Worm (Caenorhabditis elegans) whole organism, L1 larva: Measurements from ENCODE around the gene unc-84.

ENCODE experiments used
- C04F5.9 ChIP-seq: sonication (generic microtip); optimal IDR thresholded peaks from 2 replicates; lab custom pipeline; 2016; ENCODE audit warnings: missing genetic modification characterization, missing compliant biosample characterization
- C16A3.4 ChIP-seq: fragments of 150-350 bp; optimal IDR thresholded peaks from 2 replicates; lab custom pipeline; 2014; ENCODE audit warnings: missing biosample characterization, missing genetic modification characterization
- C34B4.2 ChIP-seq: sonication (generic microtip); optimal IDR thresholded peaks from 2 replicates; lab custom pipeline; 2017; ENCODE audit warnings: mild to moderate bottlenecking, missing genetic modification characterization, missing compliant biosample characterization
- Y116A8C.19 ChIP-seq: sonication (generic microtip); optimal IDR thresholded peaks from 2 replicates; lab custom pipeline; 2016; ENCODE audit warnings: missing compliant biosample characterization, missing genetic modification characterization, borderline replicate concordance
- aha-1 ChIP-seq: fragments of 150-350 bp; optimal IDR thresholded peaks from 2 replicates; lab custom pipeline; 2014; ENCODE audit warnings: missing biosample characterization, missing genetic modification characterization
- alr-1 ChIP-seq: fragments of 200-800 bp; sonication (Bioruptor generic); optimal IDR thresholded peaks from 2 replicates; lab custom pipeline; 2018; ENCODE audit warnings: borderline replicate concordance, mild to moderate bottlenecking, missing genetic modification characterization, missing compliant biosample characterization
- ama-1 ChIP-seq: fragments of 150-350 bp; optimal IDR thresholded peaks from 2 replicates; lab custom pipeline; 2014
- blmp-1 ChIP-seq: fragments of 150-350 bp; optimal IDR thresholded peaks from 2 replicates; lab custom pipeline; 2014; ENCODE audit warnings: missing biosample characterization, missing genetic modification characterization
- ceh-8 ChIP-seq: fragments of 200-800 bp; sonication (Bioruptor generic); optimal IDR thresholded peaks from 2 replicates; lab custom pipeline; 2018; ENCODE audit warnings: mild to moderate bottlenecking, missing genetic modification characterization, moderate library complexity, missing compliant biosample characterization
- dpl-1 ChIP-seq, 3 experiments: fragments of 150-350 bp in 2 of 3; sonication (generic microtip) in 1 of 3; optimal IDR thresholded peaks; 2 replicates each; lab custom pipeline; 2014 to 2017; ENCODE audit warnings: missing biosample characterization in 3 of 3, missing genetic modification characterization in 3 of 3, missing genetic modification reagents in 3 of 3
- elt-2 ChIP-seq: sonication (generic microtip); optimal IDR thresholded peaks from 2 replicates; lab custom pipeline; 2016; ENCODE audit warnings: missing genetic modification characterization, mild to moderate bottlenecking, inconsistent platforms, missing compliant biosample characterization, missing genetic modification reagents
- fkh-10 ChIP-seq: sonication (generic microtip); optimal IDR thresholded peaks from 2 replicates; lab custom pipeline; 2017; ENCODE audit warnings: missing biosample characterization, missing genetic modification reagents, missing genetic modification characterization
- fos-1 ChIP-seq: fragments of 150-350 bp; optimal IDR thresholded peaks from 2 replicates; lab custom pipeline; 2014; ENCODE audit warnings: missing biosample characterization, missing genetic modification characterization
- grh-1 ChIP-seq: fragments of 200-800 bp; sonication (Bioruptor generic); IDR thresholded peaks from 2 replicates; pipeline ENCODE4 v1.3.6; 2022; ENCODE audit warnings: missing genetic modification reagents, missing genetic modification characterization, missing compliant biosample characterization
- irx-1 ChIP-seq: sonication (generic microtip); optimal IDR thresholded peaks from 2 replicates; lab custom pipeline; 2016; ENCODE audit warnings: missing genetic modification characterization, missing compliant biosample characterization
- isw-1 ChIP-seq: fragments of 200-800 bp; sonication (Bioruptor generic); IDR thresholded peaks from 2 replicates; pipeline ENCODE4 v1.3.6; 2022; ENCODE audit warnings: missing genetic modification characterization, missing compliant biosample characterization
- lin-13 ChIP-seq: fragments of 150-350 bp; optimal IDR thresholded peaks from 2 replicates; lab custom pipeline; 2014; ENCODE audit warnings: missing biosample characterization, missing genetic modification reagents, missing genetic modification characterization
- lin-14 ChIP-seq: fragments of 200-800 bp; sonication (Bioruptor generic); optimal IDR thresholded peaks from 2 replicates; lab custom pipeline; 2018; ENCODE audit warnings: mild to moderate bottlenecking, missing genetic modification characterization, moderate library complexity, missing compliant biosample characterization
- lin-15B ChIP-seq: fragments of 150-350 bp; sonication (generic microtip); optimal IDR thresholded peaks from 3 replicates; lab custom pipeline; 2014; ENCODE audit warnings: missing biosample characterization, missing genetic modification characterization
- lin-35 ChIP-seq, 2 experiments: fragments of 150-350 bp; optimal IDR thresholded peaks; 2 replicates each; lab custom pipeline; 2014; ENCODE audit warnings: missing biosample characterization in 2 of 2, missing genetic modification characterization in 2 of 2, missing genetic modification reagents in 2 of 2
- lin-39 ChIP-seq: fragments of 150-350 bp; optimal IDR thresholded peaks from 2 replicates; lab custom pipeline; 2014; ENCODE audit warnings: missing biosample characterization, missing genetic modification reagents, missing genetic modification characterization
- lsy-2 ChIP-seq, 2 experiments: fragments of 150-350 bp; optimal IDR thresholded peaks; 2 replicates each; lab custom pipeline; 2014; ENCODE audit warnings: missing biosample characterization in 2 of 2, missing genetic modification characterization in 2 of 2
- mdl-1 ChIP-seq, 2 experiments: fragments of 150-350 bp; optimal IDR thresholded peaks; 2 replicates each; lab custom pipeline; 2014 to 2017; ENCODE audit warnings: missing biosample characterization in 2 of 2, missing genetic modification characterization in 2 of 2, inconsistent platforms in 1 of 2
- mep-1 ChIP-seq: fragments of 150-350 bp; optimal IDR thresholded peaks from 2 replicates; lab custom pipeline; 2014; ENCODE audit warnings: missing biosample characterization, missing genetic modification characterization
- nhr-11 ChIP-seq: fragments of 150-350 bp; optimal IDR thresholded peaks from 2 replicates; lab custom pipeline; 2014; ENCODE audit warnings: missing biosample characterization, missing genetic modification characterization
- nhr-19 ChIP-seq: fragments of 200-800 bp; sonication (Bioruptor generic); conservative IDR thresholded peaks from 2 replicates; pipeline ENCODE4 v1.3.6; 2022; ENCODE audit warnings: missing genetic modification characterization, missing compliant biosample characterization
- nhr-20 ChIP-seq: sonication (generic microtip); optimal IDR thresholded peaks from 2 replicates; lab custom pipeline; 2016; ENCODE audit warnings: mild to moderate bottlenecking, missing genetic modification characterization, missing compliant biosample characterization
- nhr-237 ChIP-seq: fragments of 150-350 bp; optimal IDR thresholded peaks from 2 replicates; lab custom pipeline; 2014; ENCODE audit warnings: missing biosample characterization, missing genetic modification characterization
- nhr-28 ChIP-seq: fragments of 150-350 bp; optimal IDR thresholded peaks from 2 replicates; lab custom pipeline; 2014; ENCODE audit warnings: missing biosample characterization, missing genetic modification characterization
- nhr-47 ChIP-seq: sonication (generic microtip); optimal IDR thresholded peaks from 2 replicates; lab custom pipeline; 2016; ENCODE audit warnings: mild to moderate bottlenecking, missing genetic modification characterization, moderate library complexity, missing compliant biosample characterization
- nhr-71 ChIP-seq: sonication (generic microtip); optimal IDR thresholded peaks from 2 replicates; lab custom pipeline; 2016; ENCODE audit warnings: mild to moderate bottlenecking, missing genetic modification characterization, moderate library complexity, missing compliant biosample characterization
- nhr-76 ChIP-seq: sonication (generic microtip); optimal IDR thresholded peaks from 2 replicates; lab custom pipeline; 2017; ENCODE audit warnings: missing biosample characterization, missing genetic modification characterization
- nhr-77 ChIP-seq: fragments of 150-350 bp; optimal IDR thresholded peaks from 2 replicates; lab custom pipeline; 2014; ENCODE audit warnings: missing biosample characterization, missing genetic modification characterization
- rnt-1 ChIP-seq: sonication (generic microtip); optimal IDR thresholded peaks from 2 replicates; lab custom pipeline; 2016; ENCODE audit warnings: mild to moderate bottlenecking, missing genetic modification characterization, moderate library complexity, missing compliant biosample characterization
- skn-1 ChIP-seq: fragments of 150-350 bp; optimal IDR thresholded peaks from 2 replicates; lab custom pipeline; 2014; ENCODE audit warnings: missing biosample characterization, missing genetic modification characterization
- snpc-4 ChIP-seq: fragments of 150-350 bp; optimal IDR thresholded peaks from 2 replicates; lab custom pipeline; 2014; ENCODE audit warnings: missing biosample characterization, missing genetic modification characterization
- snu-23 ChIP-seq: sonication (generic microtip); optimal IDR thresholded peaks from 2 replicates; lab custom pipeline; 2016; ENCODE audit warnings: missing genetic modification characterization, missing compliant biosample characterization
- sox-4 ChIP-seq: sonication (generic microtip); optimal IDR thresholded peaks from 2 replicates; lab custom pipeline; 2016; ENCODE audit warnings: missing genetic modification characterization, missing compliant biosample characterization
- swsn-7 ChIP-seq: sonication (generic microtip); optimal IDR thresholded peaks from 2 replicates; lab custom pipeline; 2016; ENCODE audit warnings: missing genetic modification characterization, missing compliant biosample characterization
- tbx-2 ChIP-seq: sonication (generic microtip); optimal IDR thresholded peaks from 2 replicates; lab custom pipeline; 2016; ENCODE audit warnings: missing genetic modification characterization, missing compliant biosample characterization
- unc-130 ChIP-seq: fragments of 150-350 bp; optimal IDR thresholded peaks from 2 replicates; lab custom pipeline; 2017; ENCODE audit warnings: missing biosample characterization, missing genetic modification characterization, inconsistent platforms
- unc-62 ChIP-seq: fragments of 150-350 bp; optimal IDR thresholded peaks from 2 replicates; lab custom pipeline; 2014; ENCODE audit warnings: missing biosample characterization, missing genetic modification reagents, missing genetic modification characterization
- unc-86 ChIP-seq: sonication (generic microtip); optimal IDR thresholded peaks from 2 replicates; lab custom pipeline; 2016; ENCODE audit warnings: missing genetic modification characterization, missing compliant biosample characterization
- vab-15 ChIP-seq: sonication (generic microtip); optimal IDR thresholded peaks from 2 replicates; lab custom pipeline; 2017; ENCODE audit warnings: missing genotype, mild to moderate bottlenecking, missing genetic modification characterization, missing compliant biosample characterization
- xbp-1 ChIP-seq: sonication (generic microtip); optimal IDR thresholded peaks from 2 replicates; lab custom pipeline; 2016; ENCODE audit warnings: missing genetic modification characterization, missing compliant biosample characterization
- zag-1 ChIP-seq: fragments of 150-350 bp; optimal IDR thresholded peaks from 2 replicates; lab custom pipeline; 2014; ENCODE audit warnings: missing biosample characterization, missing genetic modification characterization
- ztf-11 ChIP-seq, 2 experiments: sonication (generic microtip); optimal IDR thresholded peaks; 2 replicates each; lab custom pipeline; 2016 to 2017; ENCODE audit warnings: missing genetic modification characterization in 2 of 2, missing biosample characterization in 1 of 2, missing compliant biosample characterization in 1 of 2
- ztf-4 ChIP-seq: fragments of 150-350 bp; optimal IDR thresholded peaks from 2 replicates; lab custom pipeline; 2014; ENCODE audit warnings: missing biosample characterization, missing genetic modification characterization

The unc-84 gene

DNA sequence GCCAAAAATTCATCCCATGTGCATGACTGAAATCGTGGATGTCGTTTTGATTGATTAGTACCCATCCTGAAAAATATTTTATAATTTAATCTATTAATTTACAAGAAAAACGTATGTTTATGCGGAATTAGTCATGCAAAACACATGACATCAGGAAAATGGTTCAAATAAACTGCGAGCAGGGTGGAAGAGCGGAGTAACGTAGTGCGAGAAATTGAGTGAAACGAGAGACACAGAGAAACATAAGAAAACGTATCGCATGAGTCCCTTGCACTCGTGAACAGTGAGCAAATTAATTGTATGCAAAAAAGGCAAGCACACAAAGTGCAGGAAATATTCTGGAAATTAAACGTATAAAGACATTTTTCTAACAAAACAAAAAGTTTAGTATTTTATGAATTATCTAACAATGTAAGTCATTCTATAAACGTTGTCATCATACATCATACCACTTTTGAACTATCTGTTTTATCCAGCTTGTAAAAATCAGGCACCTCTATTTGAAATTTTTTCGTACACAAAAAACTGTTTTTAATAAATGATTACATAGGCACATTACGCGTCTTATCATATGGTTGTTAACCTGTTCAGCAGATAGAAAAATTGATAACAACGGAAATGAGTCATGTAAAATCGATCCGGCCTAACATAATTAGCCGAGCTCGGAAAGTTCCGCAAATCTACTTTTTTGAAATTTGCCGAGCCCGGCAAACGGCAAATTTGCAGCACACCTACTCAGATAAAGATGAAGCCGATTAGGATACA, 11.6 kb downstream of the unc-84 start, which contains the start of gene F54B11.5 (continued):
- peak in 1 of 2 experiments; percentile 76 for TF ChIP-seq mdl-1 (tag; optimal IDR thresholded peaks at IDR 0.05; lab: Kevin White, UChicago)
- peak; percentile 43 for TF ChIP-seq rnt-1 (tag; lab: Kevin White, UChicago)
- peak; percentile 76 for TF ChIP-seq nhr-71 (tag; lab: Kevin White, UChicago)
- TF ChIP-seq elt-2 (tag; lab: Kevin White, UChicago) = peak; percentile 30
- TF ChIP-seq tbx-2 (tag; lab: Kevin White, UChicago) = peak; percentile 46
- TF ChIP-seq dpl-1 (GFP tag; optimal IDR thresholded peaks at IDR 0.05; lab: Kevin White, UChicago) = peak in 2 of 3 experiments; percentile 34 to 49
- TF ChIP-seq sox-4 = peak; percentile 2
- TF ChIP-seq aha-1 (tag; lab: Kevin White, UChicago) = no peak
- peak; percentile 35 to 66 for TF ChIP-seq lsy-2 (tag; optimal IDR thresholded peaks at IDR 0.05; lab: Kevin White, UChicago)
- TF ChIP-seq nhr-77 (tag; lab: Kevin White, UChicago) = no peak
- TF ChIP-seq nhr-19 = 0 out of 2 replicates have a peak, but pooled peaks have one; percentile 24
- no peak for TF ChIP-seq nhr-28 (tag; lab: Kevin White, UChicago)
- peak; percentile 15 for TF ChIP-seq unc-130 (tag; lab: Kevin White, UChicago)
- no peak for TF ChIP-seq alr-1 (tag; lab: Kevin White, UChicago)
- no peak for TF ChIP-seq C34B4.2 (tag; lab: Kevin White, UChicago)

DNA sequence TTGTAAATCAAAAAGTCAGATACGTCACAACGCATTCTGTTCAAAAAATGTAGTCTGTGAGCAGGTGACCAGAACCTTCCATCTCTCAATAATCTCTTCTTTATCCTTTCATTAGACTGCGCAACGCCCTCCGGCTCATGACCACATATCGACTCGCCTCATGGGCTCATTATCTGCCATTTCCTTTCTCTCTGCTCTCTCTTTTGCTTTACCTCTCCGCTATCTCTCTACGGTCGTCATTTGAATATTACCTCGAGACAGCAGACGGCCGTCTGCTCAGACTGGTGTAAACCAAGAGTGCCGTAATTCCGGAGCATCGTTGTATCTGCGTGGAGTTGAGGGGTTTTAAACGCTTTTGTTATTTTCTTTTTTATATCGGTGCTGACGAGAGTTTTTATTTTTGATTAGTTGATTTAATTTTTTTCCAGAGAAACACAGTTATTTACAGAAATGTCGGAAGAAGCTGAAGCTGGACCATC, 13.5 kb downstream of the unc-84 start, which contains the start of gene bra-1:
Gene bra-1 (plus strand): TSS at position 429 of the 479 bp plus-strand sequence.
- TF ChIP-seq grh-1 (GFP tag; lab: Robert Waterston, UW) (no peak), Y116A8C.19 (tag; lab: Kevin White, UChicago) (no peak), C04F5.9 (tag; lab: Kevin White, UChicago) (no peak), lin-14 (GFP tag; lab: Kevin White, UChicago) (peak; percentile 84), lsy-2 (tag; optimal IDR thresholded peaks at IDR 0.05; lab: Kevin White, UChicago) (peak; percentile 47 to 59), ceh-8 (GFP tag; lab: Kevin White, UChicago) (peak; percentile 46), lin-35 (GFP tag; optimal IDR thresholded peaks at IDR 0.05; lab: Kevin White, UChicago) (peak; percentile 47 to 52), snpc-4 (tag; lab: Kevin White, UChicago) (peak; percentile 28), tbx-2 (tag; lab: Kevin White, UChicago) (peak; percentile 69), C16A3.4 (tag; lab: Kevin White, UChicago) (peak; percentile 52), mep-1 (tag; lab: Kevin White, UChicago) (peak; percentile 60), blmp-1 (tag; lab: Kevin White, UChicago) (peak; percentile 15), nhr-11 (tag; lab: Kevin White, UChicago) (no peak), lin-15B (tag; lab: Kevin White, UChicago) (peak; percentile 12), snu-23 (GFP tag; lab: Kevin White, UChicago) (peak; percentile 69), xbp-1 (peak; percentile 59), fos-1 (peak; percentile 50), ztf-11 (tag; optimal IDR thresholded peaks at IDR 0.05; lab: Kevin White, UChicago) (peak in 1 of 2 experiments; percentile 42), skn-1 (tag; lab: Kevin White, UChicago) (peak; percentile 27), sox-4 (peak; percentile 68), nhr-19 (peak; percentile 12; the same call in 1 of the 2 replicates), fkh-10 (GFP tag; lab: Kevin White, UChicago) (peak; percentile 31), rnt-1 (tag; lab: Kevin White, UChicago) (peak; percentile 12), ztf-4 (tag; lab: Kevin White, UChicago) (peak; percentile 29), vab-15 (tag; lab: Kevin White, UChicago) (peak; percentile 18), nhr-76 (no peak), nhr-47 (tag; lab: Kevin White, UChicago) (peak; percentile 86), ama-1 (lab: Kevin White, UChicago) (no peak), nhr-77 (tag; lab: Kevin White, UChicago) (peak; percentile 23), nhr-71 (tag; lab: Kevin White, UChicago) (peak; percentile 83), isw-1 (GFP tag; lab: Robert Waterston, UW) (peak; percentile 32), swsn-7 (tag; lab: Kevin White, UChicago) (peak; percentile 71), unc-86 (tag; lab: Kevin White, UChicago) (peak; percentile 75), irx-1 (tag; lab: Kevin White, UChicago) (peak; percentile 33), lin-39 (no peak), zag-1 (no peak), nhr-237 (tag; lab: Kevin White, UChicago) (no peak), nhr-20 (tag; lab: Kevin White, UChicago) (peak; percentile 72), lin-13 (GFP tag; lab: Kevin White, UChicago) (peak; percentile 20), unc-62 (GFP tag; lab: Kevin White, UChicago) (no peak)
